Fruit fly (Drosophila melanogaster) whole organism, adult: ENCODE data around the gene ohgt.

Source experiments
- CG11617 ChIP-seq: fragments of 200-800 bp; sonication (Bioruptor generic); optimal IDR thresholded peaks from 2 replicates; lab custom pipeline; 2017; ENCODE audit warnings: mild to moderate bottlenecking, missing biosample characterization, missing genetic modification reagents, missing genetic modification characterization
- CG12768 ChIP-seq: fragments of 200-800 bp; sonication (Bioruptor generic); optimal IDR thresholded peaks from 2 replicates; lab custom pipeline; 2017; ENCODE audit warnings: missing biosample characterization, missing genetic modification characterization, mild to moderate bottlenecking, moderate library complexity, missing genetic modification reagents
- CG14711 ChIP-seq: fragments of 200-800 bp; sonication (Bioruptor generic); optimal IDR thresholded peaks from 2 replicates; lab custom pipeline; 2018; ENCODE audit warnings: missing biosample characterization, mild to moderate bottlenecking, missing genetic modification characterization, moderate library complexity
- CG1620 ChIP-seq: fragments of 200-800 bp; sonication (Bioruptor generic); optimal IDR thresholded peaks from 2 replicates; lab custom pipeline; 2016; ENCODE audit warnings: missing biosample characterization, missing genetic modification characterization
- CG33017 ChIP-seq: fragments of 200-800 bp; sonication (Bioruptor generic); optimal IDR thresholded peaks from 2 replicates; lab custom pipeline; 2018; ENCODE audit warnings: missing biosample characterization, mild to moderate bottlenecking, missing genetic modification characterization, moderate library complexity
- CG5204 ChIP-seq: fragments of 200-800 bp; sonication (Bioruptor generic); optimal IDR thresholded peaks from 2 replicates; lab custom pipeline; 2016; ENCODE audit warnings: missing biosample characterization, missing genetic modification characterization
- CG7045 ChIP-seq: fragments of 200-800 bp; sonication (Bioruptor generic); optimal IDR thresholded peaks from 2 replicates; lab custom pipeline; 2017; ENCODE audit warnings: missing biosample characterization, mild to moderate bottlenecking, missing genetic modification characterization
- CG7101 ChIP-seq: fragments of 200-800 bp; sonication (Bioruptor generic); optimal IDR thresholded peaks from 2 replicates; lab custom pipeline; 2018; ENCODE audit warnings: missing biosample characterization, mild to moderate bottlenecking, missing genetic modification characterization, moderate library complexity
- Clk ChIP-seq: fragments of 200-800 bp; sonication (Bioruptor generic); optimal IDR thresholded peaks from 2 replicates; lab custom pipeline; 2017; ENCODE audit warnings: missing biosample characterization, missing genetic modification characterization
- Crg-1 ChIP-seq: fragments of 200-800 bp; sonication (Bioruptor generic); optimal IDR thresholded peaks from 2 replicates; lab custom pipeline; 2016; ENCODE audit warnings: missing biosample characterization, missing genetic modification characterization
- Hr96 ChIP-seq: fragments of 200-800 bp; sonication (Bioruptor generic); optimal IDR thresholded peaks from 2 replicates; lab custom pipeline; 2016; ENCODE audit warnings: missing biosample characterization, missing genetic modification characterization
- Mnt ChIP-seq: fragments of 200-800 bp; sonication (Bioruptor generic); optimal IDR thresholded peaks from 2 replicates; lab custom pipeline; 2016; ENCODE audit warnings: missing biosample characterization, mild to moderate bottlenecking, missing genetic modification characterization
- bab1 ChIP-seq: fragments of 200-800 bp; sonication (Bioruptor generic); optimal IDR thresholded peaks from 3 replicates; lab custom pipeline; 2019; ENCODE audit warnings: missing biosample characterization, mild to moderate bottlenecking, missing genetic modification characterization, moderate library complexity
- cic ChIP-seq: fragments of 200-800 bp; sonication (Bioruptor generic); optimal IDR thresholded peaks from 2 replicates; lab custom pipeline; 2017; ENCODE audit warnings: missing biosample characterization, mild to moderate bottlenecking, missing genetic modification characterization, moderate library complexity
- cnc ChIP-seq, 2 experiments: fragments of >200 bp; optimal IDR thresholded peaks; 2 replicates each; lab custom pipeline; 2017
- kay ChIP-seq: fragments of 200-800 bp; sonication (Bioruptor generic); peaks from one replicate; lab custom pipeline; 2016; ENCODE audit warnings: missing biosample characterization, missing genetic modification characterization, borderline replicate concordance
- ovo ChIP-seq: fragments of 200-800 bp; sonication (Bioruptor generic); optimal IDR thresholded peaks from 2 replicates; lab custom pipeline; 2016; ENCODE audit warnings: missing biosample characterization, missing genetic modification characterization
- pad ChIP-seq: fragments of 200-800 bp; sonication (Bioruptor generic); optimal IDR thresholded peaks from 3 replicates; lab custom pipeline; 2017; ENCODE audit warnings: missing biosample characterization, missing genetic modification characterization, mild to moderate bottlenecking, moderate library complexity, missing genetic modification reagents
- tj ChIP-seq: fragments of 200-800 bp; sonication (Bioruptor generic); optimal IDR thresholded peaks from 3 replicates; lab custom pipeline; 2017; ENCODE audit warnings: missing biosample characterization, mild to moderate bottlenecking, missing genetic modification characterization, moderate library complexity
- toe ChIP-seq: fragments of 200-800 bp; sonication (Bioruptor generic); optimal IDR thresholded peaks from 2 replicates; lab custom pipeline; 2016; ENCODE audit warnings: missing biosample characterization, missing genetic modification characterization

Gene ohgt

dm6 chr3R:10062324-10062723, 13.3 kb downstream of the ohgt start, which contains the start of gene CG33630:
Gene CG33630, plus strand, starts transcription at chr3R:10062624.
- TF ChIP-seq Hr96 (GFP tag; lab: Kevin White, UChicago): no peak
- no peak for TF ChIP-seq CG1620
- TF ChIP-seq Crg-1 (GFP tag; lab: Kevin White, UChicago): no peak
- no peak for TF ChIP-seq cic (GFP tag; lab: Kevin White, UChicago)
- no peak for TF ChIP-seq CG33017 (tag; lab: Kevin White, UChicago)
- TF ChIP-seq CG7101 (tag; lab: Kevin White, UChicago): no peak
- TF ChIP-seq CG7045 (GFP tag; lab: Kevin White, UChicago): no peak
- TF ChIP-seq tj (GFP tag; lab: Kevin White, UChicago): no peak
- no peak for TF ChIP-seq toe (GFP tag; lab: Kevin White, UChicago)
- no peak for TF ChIP-seq kay
- no peak for TF ChIP-seq CG12768
- TF ChIP-seq Clk (GFP tag; lab: Kevin White, UChicago): no peak
- TF ChIP-seq ovo: no peak
- TF ChIP-seq bab1 (GFP tag; lab: Kevin White, UChicago): no peak
- TF ChIP-seq CG11617 (GFP tag; lab: Kevin White, UChicago): no peak
- TF ChIP-seq CG5204 (GFP tag; lab: Kevin White, UChicago): no peak
- TF ChIP-seq Mnt (GFP tag; lab: Kevin White, UChicago): no peak
- no peak for TF ChIP-seq cnc (optimal IDR thresholded peaks at IDR 0.05; lab: Kevin White, UChicago)
- TF ChIP-seq pad (GFP tag; lab: Kevin White, UChicago): no peak
- TF ChIP-seq CG14711 (tag; lab: Kevin White, UChicago): no peak

- no peak for TF ChIP-seq CG7101 (tag; lab: Kevin White, UChicago)
- no peak for TF ChIP-seq kay
These were observed 14.7 kb downstream of the ohgt start, which contains the start of gene CG33631 for dm6 chr3R:10063707-10064106. Gene CG33631, plus strand, starts transcription at chr3R:10064007.

dm6 chr3R:10066470-10066869, 17.5 kb downstream of the ohgt start, which contains the start of gene CG33783:
Gene CG33783, plus strand, starts transcription at chr3R:10066770.
- no peak for TF ChIP-seq CG12768
- TF ChIP-seq ovo: no peak
- no peak for TF ChIP-seq pad (GFP tag; lab: Kevin White, UChicago)
- no peak for TF ChIP-seq Crg-1 (GFP tag; lab: Kevin White, UChicago)
- TF ChIP-seq Clk (GFP tag; lab: Kevin White, UChicago): no peak
- TF ChIP-seq CG7101 (tag; lab: Kevin White, UChicago): no peak
- TF ChIP-seq CG11617 (GFP tag; lab: Kevin White, UChicago): no peak
- no peak for TF ChIP-seq CG14711 (tag; lab: Kevin White, UChicago)

dm6 chr3R:10067605-10068004, 18.6 kb downstream of the ohgt start, which contains the start of gene CG33784:
Gene CG33784, plus strand, starts transcription at chr3R:10067905.
- no peak for TF ChIP-seq pad (GFP tag; lab: Kevin White, UChicago)
- no peak for TF ChIP-seq CG7045 (GFP tag; lab: Kevin White, UChicago)
- TF ChIP-seq bab1 (GFP tag; lab: Kevin White, UChicago): no peak
- TF ChIP-seq Crg-1 (GFP tag; lab: Kevin White, UChicago): no peak
- no peak for TF ChIP-seq CG14711 (tag; lab: Kevin White, UChicago)
- no peak for TF ChIP-seq ovo
- no peak for TF ChIP-seq cic (GFP tag; lab: Kevin White, UChicago)

- no peak for TF ChIP-seq CG14711 (tag; lab: Kevin White, UChicago)
- no peak for TF ChIP-seq Clk (GFP tag; lab: Kevin White, UChicago)
- TF ChIP-seq CG33017 (tag; lab: Kevin White, UChicago): no peak
- no peak for TF ChIP-seq kay
- no peak for TF ChIP-seq CG1620
- TF ChIP-seq Hr96 (GFP tag; lab: Kevin White, UChicago): no peak
- no peak for TF ChIP-seq CG7045 (GFP tag; lab: Kevin White, UChicago)
- TF ChIP-seq Crg-1 (GFP tag; lab: Kevin White, UChicago): no peak
- no peak for TF ChIP-seq cic (GFP tag; lab: Kevin White, UChicago)
These were observed 19.8 kb downstream of the ohgt start for dm6 chr3R:10068780-10069179.

- no peak for TF ChIP-seq CG33017 (tag; lab: Kevin White, UChicago)
- no peak for TF ChIP-seq Clk (GFP tag; lab: Kevin White, UChicago)
- TF ChIP-seq Crg-1 (GFP tag; lab: Kevin White, UChicago): no peak
- no peak for TF ChIP-seq bab1 (GFP tag; lab: Kevin White, UChicago)
- TF ChIP-seq CG1620: no peak
- TF ChIP-seq CG7101 (tag; lab: Kevin White, UChicago): no peak
- no peak for TF ChIP-seq CG12768
- TF ChIP-seq ovo: no peak
- no peak for TF ChIP-seq CG7045 (GFP tag; lab: Kevin White, UChicago)
- TF ChIP-seq Hr96 (GFP tag; lab: Kevin White, UChicago): no peak
- no peak for TF ChIP-seq kay
- no peak for TF ChIP-seq tj (GFP tag; lab: Kevin White, UChicago)
- no peak for TF ChIP-seq cic (GFP tag; lab: Kevin White, UChicago)
- TF ChIP-seq CG5204 (GFP tag; lab: Kevin White, UChicago): no peak
- no peak for TF ChIP-seq toe (GFP tag; lab: Kevin White, UChicago)
- TF ChIP-seq CG14711 (tag; lab: Kevin White, UChicago): no peak
- no peak for TF ChIP-seq Mnt (GFP tag; lab: Kevin White, UChicago)
- no peak for TF ChIP-seq pad (GFP tag; lab: Kevin White, UChicago)
These were observed 21.2 kb downstream of the ohgt start for dm6 chr3R:10070195-10070594.

dm6 chr3R:10070817-10071216, 21.8 kb downstream of the ohgt start, which contains the start of gene nerfin-2:
Gene nerfin-2, plus strand, starts transcription at chr3R:10071117.
- TF ChIP-seq CG7045 (GFP tag; lab: Kevin White, UChicago) (no peak), CG5204 (GFP tag; lab: Kevin White, UChicago) (no peak), pad (GFP tag; lab: Kevin White, UChicago) (no peak)
